Fruit fly (Drosophila melanogaster): ENCODE results near the gene gnu.
A peak's percentile ranks its signal among the peaks of the same experiment; 100 is the strongest.

gnu gene

dm6 chr3L:14801854-14802616, 1.1 kb downstream of the gnu start, which contains the start of gene NHP2 (continued):
- TF ChIP-seq Side (GFP tag; optimal IDR thresholded peaks at IDR 0.05) = peak; percentile 30
- peak; percentile 45 for TF ChIP-seq eyg (GFP tag; optimal IDR thresholded peaks at IDR 0.05)
- peak; percentile 42 for TF ChIP-seq NC2β (GFP tag; optimal IDR thresholded peaks at IDR 0.05)
- TF ChIP-seq Ada2b (GFP tag; IDR thresholded peaks at IDR 0.05) = peak; percentile 63
- peak; percentile 75; the same call in 1 of the 2 replicates for TF ChIP-seq sens-2 (GFP tag; IDR thresholded peaks at IDR 0.05)
- 0 out of 2 replicates have a peak, but pooled peaks have one; percentile 18 for TF ChIP-seq Bgb (GFP tag; IDR thresholded peaks at IDR 0.05; ENCODE audit: partially characterized antibody)
- TF ChIP-seq H2.0 (GFP tag; IDR thresholded peaks at IDR 0.05) = peak; percentile 63
- TF ChIP-seq CG17802 (tag; optimal IDR thresholded peaks at IDR 0.05) = peak; percentile 53
- TF ChIP-seq Scr (GFP tag; IDR thresholded peaks at IDR 0.05; ENCODE audit: partially characterized antibody) = peak; percentile 48
- peak; percentile 80 for TF ChIP-seq Drgx (GFP tag; IDR thresholded peaks at IDR 0.05)
- peak; percentile 96 for TF ChIP-seq gfzf (GFP tag; optimal IDR thresholded peaks at IDR 0.05)
- peak; percentile 81 for TF ChIP-seq Hsf (GFP tag; optimal IDR thresholded peaks at IDR 0.05)
- TF ChIP-seq az2 (GFP tag; optimal IDR thresholded peaks at IDR 0.05) = peak; percentile 81
- TF ChIP-seq CG10959 (GFP tag; IDR thresholded peaks at IDR 0.05) = peak; percentile 69
- peak; percentile 8 for TF ChIP-seq Camta (GFP tag; optimal IDR thresholded peaks at IDR 0.05)
- TF ChIP-seq CG4820 (GFP tag; optimal IDR thresholded peaks at IDR 0.05) = peak; percentile 62
- TF ChIP-seq wdn (GFP tag; IDR thresholded peaks at IDR 0.05) = peak; percentile 76; the same call in 1 of the 2 replicates
- TF ChIP-seq sr (GFP tag; IDR thresholded peaks at IDR 0.05) = no peak; the same call in 1 of the 3 replicates
- peak; percentile 63 for TF ChIP-seq tup (GFP tag; optimal IDR thresholded peaks at IDR 0.05)
- TF ChIP-seq CG12942 (GFP tag; optimal IDR thresholded peaks at IDR 0.05) = peak; percentile 67
- no peak for TF ChIP-seq sd (tag; optimal IDR thresholded peaks at IDR 0.05)
- no peak for TF ChIP-seq jumu (GFP tag; optimal IDR thresholded peaks at IDR 0.05)
- TF ChIP-seq so (GFP tag; IDR thresholded peaks at IDR 0.05) = peak; percentile 80; the same call in 2 of the 3 replicates
- TF ChIP-seq CG9609 (GFP tag; optimal IDR thresholded peaks at IDR 0.05) = peak; percentile 23
- peak; percentile 68 for TF ChIP-seq Oaz (GFP tag; IDR thresholded peaks at IDR 0.05)
- no peak for TF ChIP-seq usp (GFP tag; optimal IDR thresholded peaks at IDR 0.05)
- no peak for TF ChIP-seq odd (GFP tag; optimal IDR thresholded peaks at IDR 0.05)
- TF ChIP-seq CG2875 (GFP tag; optimal IDR thresholded peaks at IDR 0.05) = peak; percentile 67
- TF ChIP-seq ttk (GFP tag; IDR thresholded peaks at IDR 0.05) = peak; percentile 74
- TF ChIP-seq CG10267 (tag; optimal IDR thresholded peaks at IDR 0.05) = peak; percentile 83
- no peak for TF ChIP-seq HLHmδ (GFP tag; optimal IDR thresholded peaks at IDR 0.05)
- TF ChIP-seq CG43689 (GFP tag; IDR thresholded peaks at IDR 0.05) = peak; percentile 52; the same call in 1 of the 2 replicates
- peak; percentile 60 for TF ChIP-seq Neu2 (GFP tag; optimal IDR thresholded peaks at IDR 0.05; ENCODE audit: borderline replicate concordance)
- TF ChIP-seq croc (GFP tag; conservative IDR thresholded peaks at IDR 0.05) = no peak
- peak; percentile 96 for TF ChIP-seq zf30C (GFP tag; optimal IDR thresholded peaks at IDR 0.05)
- peak; percentile 62 for TF ChIP-seq CG10462 (GFP tag; optimal IDR thresholded peaks at IDR 0.05)
- peak; percentile 73 for TF ChIP-seq bab2 (GFP tag; optimal IDR thresholded peaks at IDR 0.05)
- peak; percentile 54; the same call in 1 of the 2 replicates for TF ChIP-seq toy (GFP tag; IDR thresholded peaks at IDR 0.05)
- TF ChIP-seq CG11456 (GFP tag; IDR thresholded peaks at IDR 0.05) = no peak; the same call in 1 of the 3 replicates
- peak; percentile 80 for TF ChIP-seq tin (GFP tag; optimal IDR thresholded peaks at IDR 0.05)
- no peak for TF ChIP-seq CG3726 (GFP tag; IDR thresholded peaks at IDR 0.05)
- no peak for TF ChIP-seq h (optimal IDR thresholded peaks at IDR 0.05)
- TF ChIP-seq TFAM (GFP tag; optimal IDR thresholded peaks at IDR 0.05) = no peak
- peak; percentile 67 for TF ChIP-seq CG15696 (tag; optimal IDR thresholded peaks at IDR 0.05)
- peak in 1 of 2 experiments; percentile 71 for TF ChIP-seq Hr51 (GFP tag; optimal IDR thresholded peaks at IDR 0.05)
- peak; percentile 44 for TF ChIP-seq CG10431 (GFP tag; optimal IDR thresholded peaks at IDR 0.05)
- TF ChIP-seq pan (optimal IDR thresholded peaks at IDR 0.05) = no peak
- TF ChIP-seq pan (GFP tag; optimal IDR thresholded peaks at IDR 0.05 in 1 of 2, IDR thresholded peaks at IDR 0.05 in 1 of 2) = peak in 1 of 2 experiments; percentile 89
- no peak for TF ChIP-seq tap (tag; optimal IDR thresholded peaks at IDR 0.05)
- TF ChIP-seq bbx (GFP tag; IDR thresholded peaks at IDR 0.05; ENCODE audit: partially characterized antibody) = no peak

Measured in whole organism, embryonic.